Worm (Caenorhabditis elegans): ENCODE data around the gene tric-1B.2.

Gene tric-1B.2

DNA sequence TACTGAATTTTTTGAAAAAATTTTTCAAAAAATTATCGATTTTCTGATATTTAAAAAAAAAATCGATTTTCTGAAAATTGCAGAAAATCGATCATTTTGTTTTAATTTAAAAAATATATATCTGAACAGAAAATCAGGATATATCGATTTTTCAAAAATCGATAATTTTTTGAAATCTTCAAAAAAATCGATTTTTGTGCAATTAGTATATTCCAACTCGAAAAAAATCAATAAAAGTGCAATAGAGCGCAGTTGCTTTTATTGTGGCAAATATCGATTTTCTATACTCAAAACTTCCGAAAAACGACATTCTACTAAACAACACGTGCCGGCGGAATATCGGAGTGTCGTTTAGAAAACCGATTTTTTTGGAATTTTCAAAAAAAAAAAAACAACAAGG, 21.5 kb upstream of the tric-1B.2 start:
- no peak for TF ChIP-seq mml-1 (tag; optimal IDR thresholded peaks at IDR 0.05)
- peak; percentile 93 for TF ChIP-seq ceh-28 (tag; optimal IDR thresholded peaks at IDR 0.05)

ce11 chrII:12296591-12296990, 17.4 kb upstream of the tric-1B.2 start:
- TF ChIP-seq eor-1 (tag; optimal IDR thresholded peaks at IDR 0.05) (no peak), nhr-76 (tag; optimal IDR thresholded peaks at IDR 0.05) (no peak), lsy-12 (tag; optimal IDR thresholded peaks at IDR 0.05) (no peak), elt-2 (tag; optimal IDR thresholded peaks at IDR 0.05) (no peak), ztf-4 (tag; optimal IDR thresholded peaks at IDR 0.05) (no peak), nhr-237 (tag; optimal IDR thresholded peaks at IDR 0.05) (no peak), nhr-28 (tag; optimal IDR thresholded peaks at IDR 0.05) (no peak), nhr-11 (tag; optimal IDR thresholded peaks at IDR 0.05) (no peak), nfya-1 (tag; optimal IDR thresholded peaks at IDR 0.05; ENCODE audit: insufficient read depth) (no peak), jun-1 (tag; optimal IDR thresholded peaks at IDR 0.05) (no peak), ZK546.5 (tag; optimal IDR thresholded peaks at IDR 0.05) (no peak), pha-4 (tag; optimal IDR thresholded peaks at IDR 0.05) (no peak), mml-1 (tag; optimal IDR thresholded peaks at IDR 0.05) (no peak), egl-5 (tag; optimal IDR thresholded peaks at IDR 0.05) (no peak), pqm-1 (tag; optimal IDR thresholded peaks at IDR 0.05) (no peak), egl-27 (tag; optimal IDR thresholded peaks at IDR 0.05) (no peak), ceh-28 (tag; optimal IDR thresholded peaks at IDR 0.05) (no peak)

ce11 chrII:12289085-12289484, 9.9 kb upstream of the tric-1B.2 start, which contains the start of gene Y57A10A.31:
Gene Y57A10A.31, plus strand, starts transcription at chrII:12289385.
- TF ChIP-seq ceh-28 (tag; optimal IDR thresholded peaks at IDR 0.05), result no peak
- no peak for TF ChIP-seq nhr-67 (tag; optimal IDR thresholded peaks at IDR 0.05)
- no peak for TF ChIP-seq eor-1 (tag; optimal IDR thresholded peaks at IDR 0.05)
- TF ChIP-seq sea-2 (GFP tag; optimal IDR thresholded peaks at IDR 0.05), result no peak
- no peak for TF ChIP-seq nhr-43 (tag; optimal IDR thresholded peaks at IDR 0.05; ENCODE audit: poor library complexity, severe bottlenecking)
- TF ChIP-seq nhr-237 (tag; optimal IDR thresholded peaks at IDR 0.05), result no peak
- TF ChIP-seq ceh-16 (tag; optimal IDR thresholded peaks at IDR 0.05), result no peak
- TF ChIP-seq hmg-11 (tag; optimal IDR thresholded peaks at IDR 0.05), result no peak
- no peak for TF ChIP-seq nhr-28 (tag; optimal IDR thresholded peaks at IDR 0.05)
- TF ChIP-seq pqm-1 (tag; optimal IDR thresholded peaks at IDR 0.05), result no peak

DNA sequence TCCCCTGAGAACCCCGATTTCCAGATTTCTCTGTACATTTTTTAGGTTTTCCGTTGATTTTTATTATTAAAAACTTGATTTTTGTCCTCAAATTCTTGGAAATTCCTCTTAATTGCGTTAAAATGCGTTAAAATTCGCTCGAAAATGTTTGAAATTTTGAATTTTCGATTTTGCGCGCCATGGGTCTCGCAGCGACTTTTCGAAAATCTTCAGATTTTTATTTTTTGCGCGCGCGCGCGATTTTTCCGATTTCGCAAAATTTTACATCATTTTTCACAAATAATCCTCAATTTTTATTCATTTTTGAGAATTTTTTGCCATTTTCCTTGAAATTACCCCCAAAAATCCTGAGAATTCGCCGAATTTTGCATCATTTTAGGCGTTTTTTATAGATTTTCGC, 4.9 kb upstream of the tric-1B.2 start:
- no peak for TF ChIP-seq zag-1 (tag; optimal IDR thresholded peaks at IDR 0.05)
- no peak for TF ChIP-seq hmg-11 (tag; optimal IDR thresholded peaks at IDR 0.05)
- TF ChIP-seq elt-1 (tag; optimal IDR thresholded peaks at IDR 0.05), result no peak
- no peak for TF ChIP-seq lin-15B (tag; optimal IDR thresholded peaks at IDR 0.05)
- no peak for TF ChIP-seq nhr-12 (tag; optimal IDR thresholded peaks at IDR 0.05)
- TF ChIP-seq sea-2 (GFP tag; optimal IDR thresholded peaks at IDR 0.05), result no peak
- no peak for TF ChIP-seq pqm-1 (tag; optimal IDR thresholded peaks at IDR 0.05)
- no peak for TF ChIP-seq ceh-9 (tag; optimal IDR thresholded peaks at IDR 0.05)

DNA sequence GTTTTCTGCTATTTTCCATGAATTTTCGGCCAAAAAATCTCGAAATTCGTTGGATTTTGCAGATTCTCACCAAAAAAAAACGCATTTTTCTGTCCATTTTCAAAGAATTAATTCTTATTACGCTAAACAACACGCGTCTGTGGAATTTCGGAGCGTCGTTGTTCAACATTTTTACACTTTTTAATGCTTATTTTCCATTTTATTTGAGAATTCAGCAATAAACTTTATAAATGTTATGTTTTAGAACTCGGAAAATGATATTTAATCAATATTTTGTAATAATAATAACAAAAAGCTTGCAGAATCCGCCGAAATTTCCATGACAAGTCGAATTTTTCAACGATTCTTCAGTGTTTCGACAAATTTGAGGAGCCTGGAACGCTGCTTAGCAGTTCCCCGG, 1.2 kb upstream of the tric-1B.2 start, which contains the start of gene ife-5:
TSS of gene ife-5 (plus strand) at position 301 of the 400 bp plus-strand sequence.
- no peak for TF ChIP-seq nfya-1 (tag; optimal IDR thresholded peaks at IDR 0.05; ENCODE audit: insufficient read depth)
- no peak for TF ChIP-seq pha-4 (tag; optimal IDR thresholded peaks at IDR 0.05)
- no peak for TF ChIP-seq ceh-9 (tag; optimal IDR thresholded peaks at IDR 0.05)
- TF ChIP-seq nhr-28 (tag; optimal IDR thresholded peaks at IDR 0.05), result no peak

- TF ChIP-seq ceh-16 (tag; optimal IDR thresholded peaks at IDR 0.05), result no peak
- TF ChIP-seq elt-3 (tag; optimal IDR thresholded peaks at IDR 0.05), result no peak
- no peak for TF ChIP-seq tbx-2 (tag; optimal IDR thresholded peaks at IDR 0.05)
- no peak for TF ChIP-seq ztf-4 (tag; optimal IDR thresholded peaks at IDR 0.05)
- no peak for TF ChIP-seq fkh-10 (GFP tag; optimal IDR thresholded peaks at IDR 0.05)
- TF ChIP-seq nhr-76 (tag; optimal IDR thresholded peaks at IDR 0.05), result no peak
- TF ChIP-seq sea-2 (GFP tag; optimal IDR thresholded peaks at IDR 0.05), result no peak
- TF ChIP-seq fkh-2 (tag; optimal IDR thresholded peaks at IDR 0.05), result no peak
- no peak for TF ChIP-seq nhr-28 (tag; optimal IDR thresholded peaks at IDR 0.05)
- TF ChIP-seq lsy-12 (tag; optimal IDR thresholded peaks at IDR 0.05), result no peak
- no peak for TF ChIP-seq pha-4 (tag; optimal IDR thresholded peaks at IDR 0.05)
- no peak for TF ChIP-seq snpc-4 (tag; optimal IDR thresholded peaks at IDR 0.05)
- TF ChIP-seq ceh-28 (tag; optimal IDR thresholded peaks at IDR 0.05), result no peak
- no peak for TF ChIP-seq zag-1 (tag; optimal IDR thresholded peaks at IDR 0.05)
- TF ChIP-seq lin-15B (tag; optimal IDR thresholded peaks at IDR 0.05), result no peak
- no peak for TF ChIP-seq nfya-1 (tag; optimal IDR thresholded peaks at IDR 0.05; ENCODE audit: insufficient read depth)
- TF ChIP-seq nhr-77 (tag; optimal IDR thresholded peaks at IDR 0.05), result no peak
- TF ChIP-seq fos-1 (tag; optimal IDR thresholded peaks at IDR 0.05), result no peak
- no peak for TF ChIP-seq aly-2 (tag; optimal IDR thresholded peaks at IDR 0.05)
- no peak for TF ChIP-seq nhr-67 (tag; optimal IDR thresholded peaks at IDR 0.05)
Measured at ce11 chrII:12278602-12279001, 585 bp downstream of the tric-1B.2 start.
